Fruit fly (Drosophila melanogaster): Measurements from ENCODE around the gene Golgin104.
A peak's percentile ranks its signal among the peaks of the same experiment; 100 is the strongest.

Gene Golgin104

DNA sequence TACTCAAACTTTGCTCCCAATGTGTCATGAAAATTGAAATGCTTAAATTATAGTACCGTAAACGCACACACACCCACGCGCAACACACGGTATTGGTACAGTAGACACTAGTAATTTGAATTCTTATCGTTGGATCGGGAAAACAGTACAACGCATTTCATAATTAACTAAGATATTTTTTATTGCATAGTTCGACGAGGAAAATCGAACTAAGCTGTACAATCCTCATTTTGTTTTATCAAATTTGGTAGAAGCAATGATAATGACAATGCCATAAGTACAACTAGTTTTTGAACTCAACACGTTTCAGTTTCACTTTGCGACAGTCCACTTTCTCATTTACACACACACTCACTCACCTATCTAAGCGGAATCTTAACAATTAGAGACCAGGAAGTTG lies 29.0 kb upstream of the Golgin104 start (continued):
- TF ChIP-seq croc (GFP tag; conservative IDR thresholded peaks at IDR 0.05) (peak; percentile 38; the same call in 1 of the 3 replicates), knrl (GFP tag; IDR thresholded peaks at IDR 0.05; ENCODE audit: partially characterized antibody) (no peak), Optix (GFP tag; IDR thresholded peaks at IDR 0.05) (no peak; the same call in 2 of the 3 replicates), NC2β (GFP tag; optimal IDR thresholded peaks at IDR 0.05) (peak; percentile 14), ranshi (GFP tag; IDR thresholded peaks at IDR 0.05) (0 out of 2 replicates have a peak, but pooled peaks have one; percentile 21), CG13123 (GFP tag; optimal IDR thresholded peaks at IDR 0.05) (no peak), CG13624 (GFP tag; optimal IDR thresholded peaks at IDR 0.05) (peak; percentile 71), sisA (GFP tag; IDR thresholded peaks at IDR 0.05) (peak; percentile 70), CG14965 (GFP tag; optimal IDR thresholded peaks at IDR 0.05; ENCODE audit: borderline replicate concordance) (no peak), CG6689 (GFP tag; IDR thresholded peaks at IDR 0.05) (peak; percentile 53; the same call in 1 of the 2 replicates), CG10366 (GFP tag; IDR thresholded peaks at IDR 0.05) (no peak), gro (GFP tag; optimal IDR thresholded peaks at IDR 0.05) (peak; percentile 83), Dip3 (GFP tag; optimal IDR thresholded peaks at IDR 0.05) (peak; percentile 45), gt (GFP tag; IDR thresholded peaks at IDR 0.05) (no peak), Sox100B (GFP tag; optimal IDR thresholded peaks at IDR 0.05) (peak; percentile 64), ATbp (GFP tag; optimal IDR thresholded peaks at IDR 0.05) (no peak), CG5953 (GFP tag; IDR thresholded peaks at IDR 0.05) (no peak), dm (GFP tag; optimal IDR thresholded peaks at IDR 0.05) (peak; percentile 57), CG32532 (GFP tag; IDR thresholded peaks at IDR 0.05) (peak; percentile 74), CG8765 (GFP tag; IDR thresholded peaks at IDR 0.05) (no peak), Hmx (GFP tag; optimal IDR thresholded peaks at IDR 0.05) (peak; percentile 5), CG33213 (GFP tag; optimal IDR thresholded peaks at IDR 0.05) (peak; percentile 9), sd (tag; optimal IDR thresholded peaks at IDR 0.05) (no peak), ttk (GFP tag; IDR thresholded peaks at IDR 0.05) (0 out of 2 replicates have a peak, but pooled peaks have one; percentile 44), Tbp (GFP tag; optimal IDR thresholded peaks at IDR 0.05) (no peak), CG17361 (GFP tag; IDR thresholded peaks at IDR 0.05) (peak; percentile 64; the same call in 2 of the 3 replicates), CG8359 (GFP tag; optimal IDR thresholded peaks at IDR 0.05; ENCODE audit: borderline replicate concordance) (peak; percentile 11), HLH4C (GFP tag; IDR thresholded peaks at IDR 0.05; ENCODE audit: partially characterized antibody) (no peak), Lhr (GFP tag; optimal IDR thresholded peaks at IDR 0.05) (no peak), CG12769 (tag; optimal IDR thresholded peaks at IDR 0.05) (peak; percentile 86), ewg (GFP tag; optimal IDR thresholded peaks at IDR 0.05) (peak; percentile 27), GATAe (GFP tag; conservative IDR thresholded peaks at IDR 0.05) (no peak), CG13287 (GFP tag; IDR thresholded peaks at IDR 0.05; ENCODE audit: partially characterized antibody) (no peak), CG14050 (GFP tag; IDR thresholded peaks at IDR 0.05) (no peak), jumu (GFP tag; optimal IDR thresholded peaks at IDR 0.05) (peak; percentile 57), stc (GFP tag; IDR thresholded peaks at IDR 0.05) (0 out of 2 replicates have a peak, but pooled peaks have one; percentile 7), Ptx1 (GFP tag; IDR thresholded peaks at IDR 0.05) (peak; percentile 63), CG1647 (GFP tag; optimal IDR thresholded peaks at IDR 0.05) (peak; percentile 18), CG9609 (GFP tag; optimal IDR thresholded peaks at IDR 0.05) (peak; percentile 50), CG4360 (GFP tag; IDR thresholded peaks at IDR 0.05) (no peak), nerfin-2 (GFP tag; IDR thresholded peaks at IDR 0.05; ENCODE audit: partially characterized antibody) (no peak), schlank (tag; optimal IDR thresholded peaks at IDR 0.05) (peak; percentile 61), Vsx1 (GFP tag; optimal IDR thresholded peaks at IDR 0.05) (no peak), MESR4 (GFP tag; optimal IDR thresholded peaks at IDR 0.05) (no peak), CG15269 (tag; optimal IDR thresholded peaks at IDR 0.05) (peak; percentile 83), Max (GFP tag; optimal IDR thresholded peaks at IDR 0.05) (no peak), Bteb2 (GFP tag; optimal IDR thresholded peaks at IDR 0.05) (peak; percentile 43), CG9797 (GFP tag; optimal IDR thresholded peaks at IDR 0.05) (no peak), Neu2 (GFP tag; optimal IDR thresholded peaks at IDR 0.05; ENCODE audit: borderline replicate concordance) (no peak), CG17186 (GFP tag; optimal IDR thresholded peaks at IDR 0.05) (peak; percentile 6), wek (GFP tag; optimal IDR thresholded peaks at IDR 0.05) (no peak)
